Worm (Caenorhabditis elegans): ENCODE results near the gene myo-6.

DNA sequence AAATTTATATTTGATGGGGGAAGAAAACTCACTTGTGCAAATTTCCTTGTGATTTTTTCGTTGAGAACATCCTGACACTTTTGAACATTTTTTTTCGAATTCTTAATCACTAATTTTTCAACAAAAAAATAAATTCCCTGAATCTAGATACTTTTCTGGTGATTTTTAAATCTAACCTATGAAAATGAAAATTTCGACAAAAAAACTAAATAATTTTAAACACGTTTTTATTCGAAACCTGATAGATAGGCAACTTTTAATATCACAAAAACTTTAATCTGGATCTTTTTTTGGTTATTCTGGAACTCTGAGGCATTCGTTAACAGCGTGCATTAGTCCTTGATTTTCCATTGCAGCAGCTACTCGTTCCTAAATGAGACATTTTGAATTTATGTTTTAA is 27.2 kb downstream of the myo-6 start, which contains the start of gene F45G2.9:
- TF ChIP-seq him-1 (tag; optimal IDR thresholded peaks at IDR 0.05) (no peak), W03F9.2 (tag; optimal IDR thresholded peaks at IDR 0.05) (no peak)

Measured in whole organism, L4/young adult.